Worm (Caenorhabditis elegans): ENCODE results near the gene gon-1.

- TF ChIP-seq madf-2 (tag; optimal IDR thresholded peaks at IDR 0.05) (no peak), ama-1 (optimal IDR thresholded peaks at IDR 0.05) (no peak), ceh-14 (tag; optimal IDR thresholded peaks at IDR 0.05) (no peak), K09A11.1 (tag; optimal IDR thresholded peaks at IDR 0.05; ENCODE audit: insufficient read depth) (no peak), rnt-1 (tag; optimal IDR thresholded peaks at IDR 0.05) (no peak), ceh-30 (tag; optimal IDR thresholded peaks at IDR 0.05) (no peak), tbx-2 (tag; optimal IDR thresholded peaks at IDR 0.05) (no peak), hlh-8 (tag; optimal IDR thresholded peaks at IDR 0.05) (no peak), ceh-6 (GFP tag; optimal IDR thresholded peaks at IDR 0.05) (no peak), dve-1 (tag; optimal IDR thresholded peaks at IDR 0.05) (no peak), unc-86 (tag; optimal IDR thresholded peaks at IDR 0.05) (no peak)
Observed at ce11 chrIV:9994895-9995394, 41.7 kb upstream of the gon-1 start, which contains the start of gene uba-1.

Data from whole organism, late embryonic.